Worm (Caenorhabditis elegans) whole organism, early embryonic: ENCODE results near the gene Y54G2A.11.
"Not testable (repeated sequence)": the region's sequence is repeated elsewhere in the genome, so short reads cannot be mapped to it uniquely, and the experiment has no call there.

ENCODE experiments used
- B0310.2 ChIP-seq: sonication (generic microtip); optimal IDR thresholded peaks from 2 replicates; lab custom pipeline; 2016; ENCODE audit warnings: mild to moderate bottlenecking, missing genetic modification characterization, missing compliant biosample characterization
- F13C5.2 ChIP-seq: sonication (generic microtip); optimal IDR thresholded peaks from 2 replicates; lab custom pipeline; 2017; ENCODE audit warnings: mild to moderate bottlenecking, missing genetic modification characterization, inconsistent platforms, missing compliant biosample characterization
- aly-1 ChIP-seq: sonication (generic microtip); optimal IDR thresholded peaks from 2 replicates; lab custom pipeline; 2016; ENCODE audit warnings: missing genetic modification characterization, missing compliant biosample characterization
- ama-1 ChIP-seq: fragments of 150-350 bp; optimal IDR thresholded peaks from 2 replicates; lab custom pipeline; 2014
- ceh-13 ChIP-seq: fragments of 200-800 bp; sonication (Bioruptor generic); optimal IDR thresholded peaks from 2 replicates; lab custom pipeline; 2018; ENCODE audit warnings: mild to moderate bottlenecking, missing genetic modification characterization, missing compliant biosample characterization
- ceh-36 ChIP-seq: sonication (generic microtip); optimal IDR thresholded peaks from 2 replicates; lab custom pipeline; 2016; ENCODE audit warnings: missing genetic modification characterization, inconsistent platforms, missing compliant biosample characterization
- ets-7 ChIP-seq: sonication (generic microtip); optimal IDR thresholded peaks from 2 replicates; lab custom pipeline; 2016; ENCODE audit warnings: missing genotype, missing genetic modification characterization, missing compliant biosample characterization
- flt-1 ChIP-seq: fragments of 200-800 bp; sonication (Bioruptor generic); IDR thresholded peaks from 2 replicates; pipeline ENCODE4 v1.3.6; 2022; ENCODE audit warnings: missing genetic modification characterization, missing compliant biosample characterization
- hmbx-1 ChIP-seq: sonication (generic microtip); optimal IDR thresholded peaks from 2 replicates; lab custom pipeline; 2016; ENCODE audit warnings: mild to moderate bottlenecking, missing genetic modification characterization, missing compliant biosample characterization
- hmg-4 ChIP-seq: fragments of 200-800 bp; sonication (Bioruptor generic); optimal IDR thresholded peaks from 2 replicates; lab custom pipeline; 2018; ENCODE audit warnings: mild to moderate bottlenecking, missing genetic modification characterization, missing compliant biosample characterization
- hnd-1 ChIP-seq: sonication (generic microtip); optimal IDR thresholded peaks from 2 replicates; lab custom pipeline; 2016; ENCODE audit warnings: missing genetic modification characterization, missing compliant biosample characterization
- pes-1 ChIP-seq: fragments of 200-800 bp; sonication (Bioruptor generic); IDR thresholded peaks from 2 replicates; pipeline ENCODE4 v1.3.6; 2022; ENCODE audit warnings: missing genetic modification reagents, missing genetic modification characterization, missing compliant biosample characterization
- scrt-1 ChIP-seq: fragments of 200-800 bp; sonication (Bioruptor generic); IDR thresholded peaks from 2 replicates; pipeline ENCODE4 v1.3.6; 2022; ENCODE audit warnings: missing genetic modification characterization, missing compliant biosample characterization
- sea-1 ChIP-seq: fragments of 200-800 bp; sonication (Bioruptor generic); conservative IDR thresholded peaks from 2 replicates; pipeline ENCODE4 v1.3.6; 2022; ENCODE audit warnings: missing genetic modification characterization, missing compliant biosample characterization
- tbx-11 ChIP-seq: fragments of 200-800 bp; sonication (Bioruptor generic); IDR thresholded peaks from 2 replicates; pipeline ENCODE4 v1.3.6; 2022; ENCODE audit warnings: missing genetic modification characterization, missing compliant biosample characterization
- tbx-37 ChIP-seq: fragments of 200-800 bp; sonication (Bioruptor generic); conservative IDR thresholded peaks from 2 replicates; pipeline ENCODE4 v1.3.6; 2022; ENCODE audit warnings: missing genetic modification reagents, missing genetic modification characterization, missing compliant biosample characterization
- tra-4 ChIP-seq: sonication (generic microtip); optimal IDR thresholded peaks from 2 replicates; lab custom pipeline; 2017; ENCODE audit warnings: missing genetic modification characterization, missing compliant biosample characterization

The Y54G2A.11 gene

ce11 chrIV:2803652-2804051 is 32.1 kb upstream of the Y54G2A.11 start, which contains the start of gene Y54G2A.32:
Gene Y54G2A.32, plus strand, starts transcription at chrIV:2803952.
- TF ChIP-seq sea-1 (GFP tag; lab: Robert Waterston, UW) = no peak
- TF ChIP-seq ets-7 (tag; lab: Kevin White, UChicago) = no peak
- TF ChIP-seq aly-1 (tag; lab: Kevin White, UChicago) = no peak
- no peak for TF ChIP-seq ceh-36
- TF ChIP-seq tra-4 (tag; lab: Kevin White, UChicago) = no peak
- no peak for TF ChIP-seq tbx-37
- TF ChIP-seq flt-1 (GFP tag; lab: Robert Waterston, UW) = no peak
- TF ChIP-seq scrt-1 (GFP tag; lab: Robert Waterston, UW) = no peak
- no peak for TF ChIP-seq hmg-4 (GFP tag; lab: Kevin White, UChicago)
- TF ChIP-seq hmbx-1 (tag; lab: Kevin White, UChicago) = no peak
- TF ChIP-seq B0310.2 (tag; lab: Kevin White, UChicago) = no peak
- TF ChIP-seq F13C5.2 (tag; lab: Kevin White, UChicago) = no peak
- TF ChIP-seq tbx-11 (GFP tag; lab: Robert Waterston, UW) = no peak
- TF ChIP-seq pes-1 (GFP tag; lab: Robert Waterston, UW) = no peak
- TF ChIP-seq ceh-13 = no peak
- no peak for TF ChIP-seq ama-1 (lab: Kevin White, UChicago)
- TF ChIP-seq hnd-1 (tag; lab: Kevin White, UChicago) = no peak

DNA sequence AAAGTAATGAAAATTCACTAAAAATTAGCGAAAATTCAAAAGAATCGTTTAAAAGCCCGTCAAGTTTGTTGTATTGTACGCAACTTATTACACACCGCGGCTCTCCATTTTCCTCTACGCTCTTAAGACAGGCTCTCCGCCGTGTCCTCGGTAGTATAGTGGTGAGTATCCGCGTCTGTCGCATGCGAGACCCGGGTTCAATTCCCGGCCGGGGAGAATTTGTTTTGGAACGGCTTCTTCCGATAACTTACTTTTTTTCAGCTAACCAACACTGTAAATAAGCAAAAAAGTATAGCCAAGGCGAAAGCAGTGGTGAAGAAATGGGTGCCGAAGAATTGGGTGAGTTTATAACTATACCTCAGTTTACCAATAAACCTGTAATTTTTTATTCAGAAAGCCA is 30.6 kb upstream of the Y54G2A.11 start:
- TF ChIP-seq ets-7 (tag; lab: Kevin White, UChicago) = no peak
- peak; percentile 70 for TF ChIP-seq flt-1 (GFP tag; lab: Robert Waterston, UW)
- peak; percentile 22 for TF ChIP-seq B0310.2 (tag; lab: Kevin White, UChicago)
- peak; percentile 50 for TF ChIP-seq ceh-36
- peak; percentile 14 for TF ChIP-seq hnd-1 (tag; lab: Kevin White, UChicago)
- peak; percentile 38; the same call in 1 of the 2 replicates for TF ChIP-seq tbx-37
- TF ChIP-seq hmg-4 (GFP tag; lab: Kevin White, UChicago) = peak; percentile 46
- TF ChIP-seq sea-1 (GFP tag; lab: Robert Waterston, UW) = 0 out of 2 replicates have a peak, but pooled peaks have one; percentile 40
- TF ChIP-seq pes-1 (GFP tag; lab: Robert Waterston, UW) = peak; percentile 72
- TF ChIP-seq tra-4 (tag; lab: Kevin White, UChicago) = no peak
- TF ChIP-seq ama-1 (lab: Kevin White, UChicago) = no peak
- peak; percentile 78 for TF ChIP-seq scrt-1 (GFP tag; lab: Robert Waterston, UW)
- peak; percentile 37 for TF ChIP-seq ceh-13
- no peak for TF ChIP-seq hmbx-1 (tag; lab: Kevin White, UChicago)
- TF ChIP-seq aly-1 (tag; lab: Kevin White, UChicago) = peak; percentile 5
- TF ChIP-seq tbx-11 (GFP tag; lab: Robert Waterston, UW) = 0 out of 2 replicates have a peak, but pooled peaks have one; percentile 53
- TF ChIP-seq F13C5.2 (tag; lab: Kevin White, UChicago) = no peak

DNA sequence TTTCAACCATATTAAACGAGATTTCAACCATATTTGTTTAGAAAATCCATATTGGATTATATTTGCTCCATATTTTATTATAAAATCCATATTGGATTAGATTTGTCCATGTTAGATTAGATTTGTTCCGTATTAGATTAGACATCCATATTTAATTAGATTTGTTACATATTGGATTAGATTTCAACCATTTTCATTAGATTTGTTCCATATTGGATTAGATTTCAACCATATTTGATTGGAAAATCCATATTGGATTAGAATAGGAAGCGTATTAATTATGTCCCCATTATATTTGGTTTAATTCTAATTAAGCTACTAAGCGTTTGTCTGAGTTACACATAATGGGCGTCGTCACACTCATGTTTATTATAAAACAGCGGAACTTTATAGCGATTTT is 30.0 kb upstream of the Y54G2A.11 start, which contains the start of gene Y54G2A.44:
Y54G2A.44 (plus strand) TSS at position 301 of the 400 bp plus-strand sequence.
- not testable (repeated sequence) for TF ChIP-seq hmbx-1 (tag; lab: Kevin White, UChicago); tbx-11 (GFP tag; lab: Robert Waterston, UW); B0310.2 (tag; lab: Kevin White, UChicago)

ce11 chrIV:2801004-2801403 is 29.4 kb upstream of the Y54G2A.11 start:
- TF ChIP-seq B0310.2 (tag; lab: Kevin White, UChicago) (no peak), pes-1 (GFP tag; lab: Robert Waterston, UW) (peak; percentile 54; the same call in 1 of the 2 replicates), hnd-1 (tag; lab: Kevin White, UChicago) (no peak), hmbx-1 (tag; lab: Kevin White, UChicago) (no peak), hmg-4 (GFP tag; lab: Kevin White, UChicago) (no peak), tbx-37 (no peak), flt-1 (GFP tag; lab: Robert Waterston, UW) (0 out of 2 replicates have a peak, but pooled peaks have one; percentile 13), aly-1 (tag; lab: Kevin White, UChicago) (no peak), tra-4 (tag; lab: Kevin White, UChicago) (no peak), scrt-1 (GFP tag; lab: Robert Waterston, UW) (peak; percentile 38; the same call in 1 of the 2 replicates), ceh-36 (no peak), ceh-13 (no peak), tbx-11 (GFP tag; lab: Robert Waterston, UW) (no peak), ets-7 (tag; lab: Kevin White, UChicago) (no peak), ama-1 (lab: Kevin White, UChicago) (no peak), F13C5.2 (tag; lab: Kevin White, UChicago) (no peak), sea-1 (GFP tag; lab: Robert Waterston, UW) (no peak)

DNA sequence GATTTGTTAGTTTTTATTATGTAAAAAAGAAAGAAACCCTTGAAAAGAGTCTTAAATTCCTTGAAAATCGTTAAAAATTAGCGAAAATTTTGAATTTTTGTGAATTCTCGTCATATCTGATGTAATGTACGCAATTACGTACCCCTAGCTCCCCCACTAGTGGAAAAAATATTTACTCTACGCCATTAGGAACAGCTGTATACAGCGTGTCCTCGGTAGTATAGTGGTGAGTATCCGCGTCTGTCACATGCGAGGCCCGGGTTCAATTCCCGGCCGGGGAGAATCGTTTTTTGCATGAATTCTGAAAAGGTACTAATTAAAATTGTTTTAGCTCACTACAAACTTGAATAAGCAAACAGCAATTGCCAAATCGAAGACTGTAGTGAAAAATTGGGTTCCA is 28.3 kb upstream of the Y54G2A.11 start:
- no peak for TF ChIP-seq sea-1 (GFP tag; lab: Robert Waterston, UW)
- TF ChIP-seq B0310.2 (tag; lab: Kevin White, UChicago) = no peak
- no peak for TF ChIP-seq aly-1 (tag; lab: Kevin White, UChicago)
- no peak for TF ChIP-seq hnd-1 (tag; lab: Kevin White, UChicago)

ce11 chrIV:2799389-2799788 is 27.8 kb upstream of the Y54G2A.11 start, which contains the start of gene Y54G2A.10:
Gene Y54G2A.10, plus strand, starts transcription at chrIV:2799689.
- no peak for TF ChIP-seq tbx-11 (GFP tag; lab: Robert Waterston, UW)
- no peak for TF ChIP-seq F13C5.2 (tag; lab: Kevin White, UChicago)
- TF ChIP-seq flt-1 (GFP tag; lab: Robert Waterston, UW) = no peak
- no peak for TF ChIP-seq tra-4 (tag; lab: Kevin White, UChicago)
- TF ChIP-seq B0310.2 (tag; lab: Kevin White, UChicago) = no peak
- TF ChIP-seq tbx-37 = no peak
- TF ChIP-seq aly-1 (tag; lab: Kevin White, UChicago) = no peak
- TF ChIP-seq sea-1 (GFP tag; lab: Robert Waterston, UW) = no peak
- no peak for TF ChIP-seq hmg-4 (GFP tag; lab: Kevin White, UChicago)
- TF ChIP-seq hnd-1 (tag; lab: Kevin White, UChicago) = no peak
- no peak for TF ChIP-seq ceh-36
- no peak for TF ChIP-seq scrt-1 (GFP tag; lab: Robert Waterston, UW)
- no peak for TF ChIP-seq ceh-13
- TF ChIP-seq pes-1 (GFP tag; lab: Robert Waterston, UW) = no peak
- no peak for TF ChIP-seq ets-7 (tag; lab: Kevin White, UChicago)
- TF ChIP-seq hmbx-1 (tag; lab: Kevin White, UChicago) = no peak
- TF ChIP-seq ama-1 (lab: Kevin White, UChicago) = no peak
